Fruit fly (Drosophila melanogaster) whole organism, embryonic: ENCODE results near the gene TBC1d7.

ENCODE experiments used
- Aef1 ChIP-seq: fragments of 200-800 bp; sonication (Bioruptor generic); IDR thresholded peaks from 3 replicates; pipeline ENCODE4 v1.3.6; 2022; ENCODE audit warnings: missing biosample characterization, missing genetic modification characterization
- Atf3 ChIP-seq: fragments of 200-800 bp; sonication (Bioruptor generic); optimal IDR thresholded peaks from 3 replicates; lab custom pipeline; 2016; ENCODE audit warnings: missing biosample characterization, missing genetic modification characterization
- CG10462 ChIP-seq: fragments of 200-800 bp; sonication (Bioruptor generic); optimal IDR thresholded peaks from 2 replicates; lab custom pipeline; 2016; ENCODE audit warnings: missing biosample characterization, missing genetic modification characterization
- CG11504 ChIP-seq: fragments of 200-800 bp; sonication (Bioruptor generic); optimal IDR thresholded peaks from 3 replicates; lab custom pipeline; 2019; ENCODE audit warnings: missing biosample characterization, mild to moderate bottlenecking, missing genetic modification characterization, moderate library complexity
- CG11696 ChIP-seq: fragments of 200-800 bp; sonication (Bioruptor generic); IDR thresholded peaks from 2 replicates; pipeline ENCODE4 v1.3.6; 2022; ENCODE audit warnings: missing biosample characterization, missing genetic modification characterization
- CG12071 ChIP-seq: fragments of 200-800 bp; sonication (Bioruptor generic); optimal IDR thresholded peaks from 3 replicates; lab custom pipeline; 2018; ENCODE audit warnings: missing biosample characterization, mild to moderate bottlenecking, missing genetic modification characterization
- CG12104 ChIP-seq: fragments of 200-800 bp; sonication (Bioruptor generic); optimal IDR thresholded peaks from 3 replicates; lab custom pipeline; 2016; ENCODE audit warnings: missing biosample characterization, missing genetic modification characterization
- CG14860 ChIP-seq: fragments of 200-800 bp; sonication (Bioruptor generic); IDR thresholded peaks from 3 replicates; pipeline ENCODE4 v1.3.6; 2022; ENCODE audit warnings: missing biosample characterization, missing genetic modification characterization; ENCODE audit not compliant: partially characterized antibody
- CG17568 ChIP-seq: fragments of 200-800 bp; sonication (Bioruptor generic); optimal IDR thresholded peaks from 2 replicates; lab custom pipeline; 2018; ENCODE audit warnings: missing biosample characterization, mild to moderate bottlenecking, missing genetic modification characterization, moderate library complexity
- CG2120 ChIP-seq: fragments of 200-800 bp; sonication (Bioruptor generic); optimal IDR thresholded peaks from 3 replicates; lab custom pipeline; 2016; ENCODE audit warnings: missing biosample characterization, missing genetic modification characterization
- CG32532 ChIP-seq: fragments of 200-800 bp; sonication (Bioruptor generic); IDR thresholded peaks from 2 replicates; pipeline ENCODE4 v1.3.6; 2022; ENCODE audit warnings: missing biosample characterization, missing genetic modification characterization
- CG34224 ChIP-seq: fragments of 200-800 bp; sonication (Bioruptor generic); IDR thresholded peaks from 3 replicates; pipeline ENCODE4 v1.3.6; 2022; ENCODE audit warnings: missing biosample characterization, missing genetic modification characterization; ENCODE audit not compliant: partially characterized antibody
- CG34376 ChIP-seq: fragments of 200-800 bp; sonication (Bioruptor generic); optimal IDR thresholded peaks from 2 replicates; lab custom pipeline; 2018; ENCODE audit warnings: missing biosample characterization, mild to moderate bottlenecking, missing genetic modification characterization
- CG3847 ChIP-seq: fragments of 200-800 bp; sonication (Bioruptor generic); IDR thresholded peaks from 2 replicates; pipeline ENCODE4 v1.3.6; 2022; ENCODE audit warnings: missing biosample characterization, missing genetic modification characterization
- CG4282 ChIP-seq: fragments of 200-800 bp; sonication (Bioruptor generic); optimal IDR thresholded peaks from 2 replicates; lab custom pipeline; 2016; ENCODE audit warnings: missing biosample characterization, missing genetic modification characterization
- CG43689 ChIP-seq: fragments of 200-800 bp; sonication (Bioruptor generic); IDR thresholded peaks from 2 replicates; pipeline ENCODE4 v1.3.6; 2022; ENCODE audit warnings: missing biosample characterization, missing genetic modification characterization
- CG4404 ChIP-seq: fragments of 200-800 bp; sonication (Bioruptor generic); IDR thresholded peaks from 2 replicates; pipeline ENCODE4 v1.3.6; 2022; ENCODE audit warnings: missing biosample characterization, missing genetic modification characterization
- CG6175 ChIP-seq: fragments of 200-800 bp; sonication (Bioruptor generic); IDR thresholded peaks from 3 replicates; pipeline ENCODE4 v1.3.6; 2022; ENCODE audit warnings: missing biosample characterization, missing genetic modification characterization
- CG6683 ChIP-seq: fragments of 200-800 bp; sonication (Bioruptor generic); optimal IDR thresholded peaks from 2 replicates; lab custom pipeline; 2017; ENCODE audit warnings: missing biosample characterization, mild to moderate bottlenecking, missing genetic modification characterization, missing genetic modification reagents
- CG8478 ChIP-seq: fragments of >200 bp; optimal IDR thresholded peaks from 2 replicates; lab custom pipeline; 2018
- CTCF ChIP-seq: fragments of 200-800 bp; sonication (Bioruptor generic); optimal IDR thresholded peaks from 2 replicates; lab custom pipeline; 2017; ENCODE audit warnings: missing biosample characterization, mild to moderate bottlenecking, missing genetic modification characterization, moderate library complexity
- Chrac-16 ChIP-seq: fragments of 200-800 bp; sonication (Bioruptor generic); optimal IDR thresholded peaks from 3 replicates; lab custom pipeline; 2016; ENCODE audit warnings: missing biosample characterization, missing genetic modification characterization
- CkIIα-i1 ChIP-seq: fragments of 200-800 bp; sonication (Bioruptor generic); IDR thresholded peaks from 2 replicates; pipeline ENCODE4 v1.3.6; 2022; ENCODE audit warnings: missing biosample characterization, missing genetic modification characterization
- D19A ChIP-seq: fragments of 200-800 bp; optimal IDR thresholded peaks from 3 replicates; lab custom pipeline; 2019; ENCODE audit warnings: missing biosample characterization, mild to moderate bottlenecking, missing genetic modification characterization, moderate library complexity
- H2.0 ChIP-seq: fragments of 200-800 bp; sonication (Bioruptor generic); IDR thresholded peaks from 2 replicates; pipeline ENCODE4 v1.3.6; 2022; ENCODE audit warnings: missing biosample characterization, missing genetic modification characterization
- HLH54F ChIP-seq: fragments of 200-800 bp; sonication (Bioruptor generic); optimal IDR thresholded peaks from 3 replicates; lab custom pipeline; 2016; ENCODE audit warnings: missing biosample characterization, missing genetic modification characterization
- HmgD ChIP-seq: fragments of 200-800 bp; sonication (Bioruptor generic); optimal IDR thresholded peaks from 3 replicates; lab custom pipeline; 2016; ENCODE audit warnings: missing biosample characterization, missing genetic modification characterization
- HmgZ ChIP-seq: fragments of 200-800 bp; sonication (Bioruptor generic); optimal IDR thresholded peaks from 2 replicates; lab custom pipeline; 2018; ENCODE audit warnings: missing biosample characterization, mild to moderate bottlenecking, missing genetic modification characterization
- Hsf ChIP-seq: fragments of 200-800 bp; sonication (Bioruptor generic); optimal IDR thresholded peaks from 3 replicates; lab custom pipeline; 2016; ENCODE audit warnings: missing biosample characterization, missing genetic modification characterization
- Max ChIP-seq: fragments of 200-800 bp; sonication (Bioruptor generic); optimal IDR thresholded peaks from 2 replicates; lab custom pipeline; 2016; ENCODE audit warnings: missing biosample characterization, mild to moderate bottlenecking, missing genetic modification characterization
- NfI ChIP-seq: fragments of 200-800 bp; sonication (Bioruptor generic); optimal IDR thresholded peaks from 3 replicates; lab custom pipeline; 2018; ENCODE audit warnings: missing biosample characterization, mild to moderate bottlenecking, missing genetic modification characterization, moderate library complexity
- Poxn ChIP-seq: fragments of 200-800 bp; sonication (Bioruptor generic); IDR thresholded peaks from 2 replicates; pipeline ENCODE4 v1.3.6; 2022; ENCODE audit warnings: missing biosample characterization, missing genetic modification characterization
- ase ChIP-seq: fragments of 200-800 bp; sonication (Bioruptor generic); IDR thresholded peaks from 3 replicates; pipeline ENCODE4 v1.3.6; 2022; ENCODE audit warnings: missing biosample characterization, missing genetic modification characterization
- da ChIP-seq: fragments of 200-800 bp; sonication (Bioruptor generic); optimal IDR thresholded peaks from 2 replicates; lab custom pipeline; 2016; ENCODE audit warnings: missing biosample characterization, missing genetic modification characterization
- danr ChIP-seq: fragments of 200-800 bp; sonication (Bioruptor generic); IDR thresholded peaks from 2 replicates; pipeline ENCODE4 v1.3.6; 2022; ENCODE audit warnings: missing biosample characterization, missing genetic modification characterization
- disco-r ChIP-seq: fragments of 200-800 bp; sonication (Bioruptor generic); optimal IDR thresholded peaks from 2 replicates; lab custom pipeline; 2016; ENCODE audit warnings: missing biosample characterization, missing genetic modification characterization
- fu2 ChIP-seq: fragments of 200-800 bp; sonication (Bioruptor generic); optimal IDR thresholded peaks from 2 replicates; lab custom pipeline; 2016; ENCODE audit warnings: missing biosample characterization, missing genetic modification characterization
- gcm2 ChIP-seq: fragments of 200-800 bp; sonication (Bioruptor generic); optimal IDR thresholded peaks from 2 replicates; lab custom pipeline; 2016; ENCODE audit warnings: missing biosample characterization, missing genetic modification characterization
- gem ChIP-seq: fragments of 200-800 bp; sonication (Bioruptor generic); optimal IDR thresholded peaks from 2 replicates; lab custom pipeline; 2019; ENCODE audit warnings: missing biosample characterization, mild to moderate bottlenecking, missing genetic modification characterization, moderate library complexity
- knrl ChIP-seq: fragments of 200-800 bp; sonication (Bioruptor generic); IDR thresholded peaks from 3 replicates; pipeline ENCODE4 v1.3.6; 2022; ENCODE audit warnings: missing biosample characterization, missing genetic modification characterization; ENCODE audit not compliant: partially characterized antibody
- lov ChIP-seq, 2 experiments: fragments of 200-800 bp in 1 of 2; fragments of >200 bp in 1 of 2; sonication (Bioruptor generic) in 1 of 2; IDR thresholded peaks in 1 of 2; optimal IDR thresholded peaks in 1 of 2; 2 replicates in 1 of 2; 3 replicates in 1 of 2; pipeline versions ENCODE4 v1.3.6 to Lab custom; 2017 to 2022; ENCODE audit warnings: missing biosample characterization in 1 of 2, missing genetic modification characterization in 1 of 2
- mld ChIP-seq: fragments of 200-800 bp; sonication (Bioruptor generic); IDR thresholded peaks from 3 replicates; pipeline ENCODE4 v1.3.6; 2022; ENCODE audit warnings: missing biosample characterization, missing genetic modification characterization; ENCODE audit not compliant: partially characterized antibody
- pan ChIP-seq, 4 experiments: fragments of >200 bp in 3 of 4; fragments of 200-800 bp in 1 of 4; sonication (Bioruptor generic) in 1 of 4; optimal IDR thresholded peaks in 3 of 4; IDR thresholded peaks in 1 of 4; 2 replicates each; pipeline versions ENCODE4 v1.3.6 to Lab custom; 2017 to 2022; ENCODE audit warnings: missing biosample characterization in 2 of 4, missing genetic modification characterization in 2 of 4, mixed read lengths in 1 of 4
- pzg ChIP-seq: fragments of 200-800 bp; sonication (Bioruptor generic); optimal IDR thresholded peaks from 3 replicates; lab custom pipeline; 2018; ENCODE audit warnings: missing biosample characterization, mild to moderate bottlenecking, missing genetic modification characterization, moderate library complexity
- repo ChIP-seq: fragments of 200-800 bp; sonication (Bioruptor generic); optimal IDR thresholded peaks from 2 replicates; lab custom pipeline; 2016; ENCODE audit warnings: missing biosample characterization, missing genetic modification characterization
- seq ChIP-seq: fragments of 200-800 bp; sonication (Bioruptor generic); IDR thresholded peaks from 2 replicates; pipeline ENCODE4 v1.3.6; 2022; ENCODE audit warnings: missing biosample characterization, missing genetic modification characterization
- sob ChIP-seq: fragments of 200-800 bp; sonication (Bioruptor generic); IDR thresholded peaks from 2 replicates; pipeline ENCODE4 v1.3.6; 2022; ENCODE audit warnings: missing biosample characterization, missing genetic modification characterization
- tna ChIP-seq: fragments of 200-800 bp; sonication (Bioruptor generic); IDR thresholded peaks from 2 replicates; pipeline ENCODE4 v1.3.6; 2022; ENCODE audit warnings: missing biosample characterization, missing genetic modification characterization; ENCODE audit not compliant: partially characterized antibody
- vfl ChIP-seq: fragments of 200-800 bp; sonication (Bioruptor generic); optimal IDR thresholded peaks from 2 replicates; lab custom pipeline; 2016; ENCODE audit warnings: missing biosample characterization, missing genetic modification characterization

Gene TBC1d7

DNA sequence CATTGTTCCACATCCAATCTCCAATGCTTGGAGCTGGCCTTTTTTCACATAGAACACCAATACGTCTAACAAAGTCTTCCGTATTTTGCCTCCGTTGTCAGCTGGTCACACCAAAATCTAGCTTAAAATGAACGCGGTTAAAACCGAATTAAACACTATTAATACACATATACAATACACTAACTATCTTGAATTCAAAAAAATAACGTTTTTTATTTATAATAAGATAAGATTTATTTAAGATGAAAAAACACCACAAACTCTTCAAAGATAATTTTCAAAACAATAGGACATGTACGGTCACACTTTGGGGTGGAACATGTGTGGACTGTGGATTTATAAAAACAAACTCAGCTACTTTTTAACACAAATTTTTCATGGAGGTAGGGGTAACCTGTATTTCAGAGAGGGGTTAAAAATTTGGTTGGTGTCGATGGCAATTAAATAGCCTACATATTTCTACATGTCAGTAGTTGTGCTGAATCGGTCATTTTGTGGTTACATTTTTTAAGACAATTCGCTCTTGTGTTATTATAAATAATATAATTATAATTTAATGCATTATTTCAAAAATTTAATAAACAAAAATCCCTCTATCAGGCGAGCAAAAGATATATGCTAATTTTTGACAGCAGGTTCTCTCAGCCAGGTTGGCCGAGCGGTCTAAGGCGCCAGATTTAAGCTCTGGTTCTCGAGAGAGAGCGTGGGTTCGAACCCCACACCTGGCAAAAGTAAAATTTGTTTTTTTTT is 49.0 kb upstream of the TBC1d7 start, which contains the start of gene CG13605 (continued):
- TF ChIP-seq da (no peak), Poxn (GFP tag; lab: Robert Waterston, UW) (no peak), CG34376 (GFP tag; lab: Kevin White, UChicago) (peak; percentile 21), CG4404 (GFP tag; lab: Robert Waterston, UW) (no peak), pzg (peak; percentile 63), D19A (tag; lab: Kevin White, UChicago) (peak; percentile 67), H2.0 (peak; percentile 63), HLH54F (GFP tag; lab: Kevin White, UChicago) (peak; percentile 53), repo (GFP tag; lab: Kevin White, UChicago) (peak; percentile 36), CG6175 (GFP tag; lab: Robert Waterston, UW) (0 out of 3 replicates have a peak, but pooled peaks have one; percentile 7), CG12104 (GFP tag; lab: Kevin White, UChicago) (peak; percentile 40), CG43689 (GFP tag; lab: Robert Waterston, UW) (0 out of 2 replicates have a peak, but pooled peaks have one; percentile 16), Aef1 (GFP tag; lab: Robert Waterston, UW) (peak; percentile 63; the same call in 2 of the 3 replicates), CG12071 (GFP tag; lab: Kevin White, UChicago) (peak; percentile 70), pan (optimal IDR thresholded peaks at IDR 0.05; lab: Kevin White, UChicago) (no peak), pan (GFP tag; optimal IDR thresholded peaks at IDR 0.05 in 1 of 2, IDR thresholded peaks at IDR 0.05 in 1 of 2) (peak in 1 of 2 experiments; percentile 82), ase (GFP tag; lab: Robert Waterston, UW) (peak; percentile 57; the same call in 2 of the 3 replicates), CG14860 (GFP tag; lab: Robert Waterston, UW) (no peak), NfI (GFP tag; lab: Kevin White, UChicago) (peak; percentile 79), gcm2 (peak; percentile 4), Chrac-16 (GFP tag; lab: Kevin White, UChicago) (peak; percentile 66), CG11504 (tag; lab: Kevin White, UChicago) (peak; percentile 81), fu2 (GFP tag; lab: Kevin White, UChicago) (no peak), mld (GFP tag; lab: Robert Waterston, UW) (no peak), CG11696 (GFP tag; lab: Robert Waterston, UW) (no peak; the same call in 1 of the 2 replicates), lov (optimal IDR thresholded peaks at IDR 0.05; lab: Kevin White, UChicago) (no peak), lov (GFP tag; IDR thresholded peaks at IDR 0.05; lab: Robert Waterston, UW) (0 out of 3 replicates have a peak, but pooled peaks have one; percentile 73), CG8478 (no peak), Atf3 (no peak), danr (GFP tag; lab: Robert Waterston, UW) (0 out of 2 replicates have a peak, but pooled peaks have one; percentile 27), vfl (GFP tag; lab: Kevin White, UChicago) (peak; percentile 25), Hsf (GFP tag; lab: Kevin White, UChicago) (peak; percentile 54), seq (peak; percentile 68), CG32532 (GFP tag; lab: Robert Waterston, UW) (peak; percentile 89), Max (GFP tag; lab: Kevin White, UChicago) (peak; percentile 34), CG10462 (peak; percentile 26), gem (tag; lab: Kevin White, UChicago) (peak; percentile 86), tna (GFP tag; lab: Robert Waterston, UW) (peak; percentile 28; the same call in 1 of the 2 replicates), HmgD (GFP tag; lab: Kevin White, UChicago) (no peak), knrl (no peak; the same call in 2 of the 3 replicates), sob (GFP tag; lab: Robert Waterston, UW) (peak; percentile 78), disco-r (no peak), CG2120 (GFP tag; lab: Kevin White, UChicago) (peak; percentile 84), CG4282 (GFP tag; lab: Kevin White, UChicago) (peak; percentile 16), CG34224 (GFP tag; lab: Robert Waterston, UW) (0 out of 3 replicates have a peak, but pooled peaks have one; percentile 44), CG6683 (GFP tag; lab: Kevin White, UChicago) (peak; percentile 59), CTCF (GFP tag; lab: Kevin White, UChicago) (peak; percentile 63), CG17568 (GFP tag; lab: Kevin White, UChicago) (peak; percentile 79), CkIIα-i1 (GFP tag; lab: Robert Waterston, UW) (no peak), HmgZ (peak; percentile 26), CG3847 (peak; percentile 26; the same call in 1 of the 2 replicates)
